Worm (Caenorhabditis elegans) whole organism, mixed stage, embryonic: ENCODE data around the gene C14A4.8.

ENCODE experiments used
- M03D4.4 ChIP-seq: sonication (generic microtip); optimal IDR thresholded peaks from 2 replicates; lab custom pipeline; 2017; ENCODE audit warnings: mild to moderate bottlenecking, missing genetic modification characterization, missing compliant biosample characterization
- bed-3 ChIP-seq: fragments of 200-800 bp; sonication (Bioruptor generic); optimal IDR thresholded peaks from 3 replicates; lab custom pipeline; 2018; ENCODE audit warnings: mild to moderate bottlenecking, missing genetic modification characterization, moderate library complexity, missing compliant biosample characterization
- blmp-1 ChIP-seq: fragments of 150-350 bp; optimal IDR thresholded peaks from 2 replicates; lab custom pipeline; 2014; ENCODE audit warnings: missing biosample characterization, missing genetic modification characterization
- ceh-39 ChIP-seq: fragments of 150-350 bp; optimal IDR thresholded peaks from 2 replicates; lab custom pipeline; 2014; ENCODE audit warnings: missing biosample characterization, missing genetic modification characterization
- ceh-43 ChIP-seq: fragments of 200-800 bp; sonication (Bioruptor generic); optimal IDR thresholded peaks from 2 replicates; lab custom pipeline; 2018; ENCODE audit warnings: mild to moderate bottlenecking, missing genetic modification characterization, moderate library complexity, missing compliant biosample characterization
- ceh-83 ChIP-seq: fragments of 200-800 bp; sonication (Bioruptor generic); optimal IDR thresholded peaks from 2 replicates; lab custom pipeline; 2018; ENCODE audit warnings: mild to moderate bottlenecking, missing genetic modification characterization, missing compliant biosample characterization
- ces-1 ChIP-seq: fragments of 150-350 bp; optimal IDR thresholded peaks from 2 replicates; lab custom pipeline; 2014; ENCODE audit warnings: missing biosample characterization, missing genetic modification reagents, missing genetic modification characterization
- cnd-1 ChIP-seq: fragments of 200-800 bp; sonication (Bioruptor generic); optimal IDR thresholded peaks from 2 replicates; lab custom pipeline; 2018; ENCODE audit warnings: mild to moderate bottlenecking, missing genetic modification characterization, missing compliant biosample characterization
- drap-1 ChIP-seq: fragments of 200-800 bp; sonication (Bioruptor generic); optimal IDR thresholded peaks from 3 replicates; lab custom pipeline; 2018; ENCODE audit warnings: mild to moderate bottlenecking, missing genetic modification characterization, missing compliant biosample characterization
- elt-1 ChIP-seq: sonication (generic microtip); optimal IDR thresholded peaks from 2 replicates; lab custom pipeline; 2017; ENCODE audit warnings: missing genetic modification characterization, mild to moderate bottlenecking, missing compliant biosample characterization, antibody characterized with exemption, moderate library complexity, borderline replicate concordance; ENCODE audit not compliant: insufficient read depth
- elt-3 ChIP-seq: fragments of 150-350 bp; optimal IDR thresholded peaks from 2 replicates; lab custom pipeline; 2014; ENCODE audit warnings: missing biosample characterization, missing genetic modification characterization
- flh-1 ChIP-seq: fragments of 200-800 bp; sonication (Bioruptor generic); optimal IDR thresholded peaks from 2 replicates; lab custom pipeline; 2018; ENCODE audit warnings: mild to moderate bottlenecking, missing genetic modification characterization, moderate library complexity, missing compliant biosample characterization
- ham-2 ChIP-seq: fragments of 200-800 bp; sonication (Bioruptor generic); optimal IDR thresholded peaks from 2 replicates; lab custom pipeline; 2018; ENCODE audit warnings: mild to moderate bottlenecking, missing genetic modification characterization, missing compliant biosample characterization
- hlh-1 ChIP-seq: fragments of 150-350 bp; optimal IDR thresholded peaks from 2 replicates; lab custom pipeline; 2014; ENCODE audit warnings: missing biosample characterization, missing genetic modification reagents, missing genetic modification characterization
- lin-13 ChIP-seq: fragments of 150-350 bp; optimal IDR thresholded peaks from 2 replicates; lab custom pipeline; 2014; ENCODE audit warnings: missing biosample characterization, missing genetic modification characterization
- lin-32 ChIP-seq: fragments of 200-800 bp; sonication (Bioruptor generic); optimal IDR thresholded peaks from 2 replicates; lab custom pipeline; 2018; ENCODE audit warnings: mild to moderate bottlenecking, missing genetic modification characterization, missing compliant biosample characterization
- lsy-2 ChIP-seq: fragments of 150-350 bp; optimal IDR thresholded peaks from 2 replicates; lab custom pipeline; 2014; ENCODE audit warnings: missing biosample characterization, missing genetic modification characterization
- mab-5 ChIP-seq: fragments of 150-350 bp; optimal IDR thresholded peaks from 2 replicates; lab custom pipeline; 2014; ENCODE audit warnings: missing biosample characterization, missing genetic modification characterization
- mep-1 ChIP-seq: fragments of 150-350 bp; optimal IDR thresholded peaks from 2 replicates; lab custom pipeline; 2017; ENCODE audit warnings: missing biosample characterization, missing genetic modification reagents, missing genetic modification characterization, inconsistent platforms
- mls-2 ChIP-seq: sonication (generic microtip); optimal IDR thresholded peaks from 2 replicates; lab custom pipeline; 2016; ENCODE audit warnings: mild to moderate bottlenecking, missing genetic modification characterization, moderate library complexity, missing compliant biosample characterization
- nhr-12 ChIP-seq: fragments of 150-350 bp; optimal IDR thresholded peaks from 2 replicates; lab custom pipeline; 2014; ENCODE audit warnings: missing biosample characterization, missing genetic modification characterization
- nhr-2 ChIP-seq: fragments of 150-350 bp; optimal IDR thresholded peaks from 2 replicates; lab custom pipeline; 2014; ENCODE audit warnings: missing biosample characterization, missing genetic modification characterization
- nhr-237 ChIP-seq: fragments of 150-350 bp; optimal IDR thresholded peaks from 2 replicates; lab custom pipeline; 2014; ENCODE audit warnings: missing biosample characterization, missing genetic modification characterization
- nhr-28 ChIP-seq: fragments of 150-350 bp; optimal IDR thresholded peaks from 2 replicates; lab custom pipeline; 2014; ENCODE audit warnings: missing biosample characterization, missing genetic modification characterization
- nhr-76 ChIP-seq: sonication (generic microtip); optimal IDR thresholded peaks from 2 replicates; lab custom pipeline; 2017; ENCODE audit warnings: missing biosample characterization, missing genetic modification characterization
- pha-4 ChIP-seq: fragments of 150-350 bp; optimal IDR thresholded peaks from 2 replicates; lab custom pipeline; 2018; ENCODE audit warnings: missing biosample characterization, missing genetic modification reagents, missing genetic modification characterization
- sem-2 ChIP-seq: fragments of 200-800 bp; sonication (Bioruptor generic); optimal IDR thresholded peaks from 2 replicates; lab custom pipeline; 2018; ENCODE audit warnings: mild to moderate bottlenecking, missing genetic modification characterization, missing compliant biosample characterization
- snpc-4 ChIP-seq: fragments of 150-350 bp; optimal IDR thresholded peaks from 2 replicates; lab custom pipeline; 2014; ENCODE audit warnings: missing biosample characterization, missing genetic modification characterization
- sptf-1 ChIP-seq: sonication (generic microtip); optimal IDR thresholded peaks from 2 replicates; lab custom pipeline; 2017; ENCODE audit warnings: mild to moderate bottlenecking, missing genetic modification characterization, moderate library complexity, missing compliant biosample characterization
- tbx-8 ChIP-seq: fragments of 200-800 bp; sonication (Bioruptor generic); optimal IDR thresholded peaks from 2 replicates; lab custom pipeline; 2018; ENCODE audit warnings: mild to moderate bottlenecking, missing genetic modification characterization, moderate library complexity, missing compliant biosample characterization
- unc-120 ChIP-seq: sonication (generic microtip); optimal IDR thresholded peaks from 2 replicates; lab custom pipeline; 2017; ENCODE audit warnings: missing genetic modification characterization, missing compliant biosample characterization; ENCODE audit not compliant: poor library complexity, severe bottlenecking
- unc-39 ChIP-seq: fragments of 150-350 bp; optimal IDR thresholded peaks from 2 replicates; lab custom pipeline; 2014; ENCODE audit warnings: missing biosample characterization, missing genetic modification characterization
- unc-62 ChIP-seq: fragments of 150-350 bp; optimal IDR thresholded peaks from 2 replicates; lab custom pipeline; 2014; ENCODE audit warnings: missing biosample characterization, missing genetic modification reagents, missing genetic modification characterization
- zip-8 ChIP-seq: fragments of 150-350 bp; optimal IDR thresholded peaks from 2 replicates; lab custom pipeline; 2014; ENCODE audit warnings: missing biosample characterization, missing genetic modification characterization
- ztf-11 ChIP-seq: fragments of 150-350 bp; optimal IDR thresholded peaks from 2 replicates; lab custom pipeline; 2014; ENCODE audit warnings: missing biosample characterization, missing genetic modification characterization

C14A4.8 gene

DNA sequence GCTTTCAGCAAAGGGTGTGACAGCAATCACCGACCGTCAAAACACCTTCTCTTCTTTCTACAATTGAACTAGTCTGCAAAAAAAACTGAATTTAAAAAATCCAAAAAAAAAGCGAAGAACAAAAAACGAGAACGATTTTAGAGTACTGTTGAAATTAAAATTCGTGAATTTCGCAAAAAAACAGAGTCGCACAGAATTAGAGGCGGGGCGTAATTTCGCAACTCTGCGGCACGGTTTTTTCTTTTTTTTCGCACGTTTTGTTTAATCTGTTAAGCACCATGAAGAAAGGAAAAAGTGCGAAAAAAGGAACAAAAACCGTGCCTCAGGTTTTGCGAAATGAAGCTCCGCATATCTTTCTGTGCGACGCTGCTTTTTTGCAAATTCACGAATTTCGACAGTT is 43.0 kb downstream of the C14A4.8 start, which contains the start of gene mnk-1:
Gene mnk-1 (minus strand): TSS at position 73 of the 400 bp plus-strand sequence.
- TF ChIP-seq ceh-39 (tag; lab: Kevin White, UChicago) (no peak), snpc-4 (tag; lab: Kevin White, UChicago) (no peak), elt-3 (tag; lab: Kevin White, UChicago) (no peak), lsy-2 (tag; lab: Kevin White, UChicago) (no peak), elt-1 (tag; lab: Kevin White, UChicago) (no peak), lin-13 (no peak), sptf-1 (no peak), ham-2 (no peak), nhr-237 (no peak), nhr-2 (tag; lab: Kevin White, UChicago) (no peak), drap-1 (GFP tag; lab: Kevin White, UChicago) (no peak), nhr-12 (tag; lab: Kevin White, UChicago) (no peak), ztf-11 (tag; lab: Kevin White, UChicago) (no peak), ceh-83 (GFP tag; lab: Kevin White, UChicago) (no peak), nhr-28 (no peak), unc-62 (GFP tag; lab: Kevin White, UChicago) (no peak), mab-5 (tag; lab: Kevin White, UChicago) (no peak)

- TF ChIP-seq nhr-2 (tag; lab: Kevin White, UChicago) (peak; percentile 71), bed-3 (GFP tag; lab: Kevin White, UChicago) (no peak), zip-8 (tag; lab: Kevin White, UChicago) (peak; percentile 50), cnd-1 (tag; lab: Kevin White, UChicago) (peak; percentile 40), tbx-8 (GFP tag; lab: Kevin White, UChicago) (no peak), drap-1 (GFP tag; lab: Kevin White, UChicago) (no peak), unc-62 (GFP tag; lab: Kevin White, UChicago) (peak; percentile 5), lin-32 (GFP tag; lab: Kevin White, UChicago) (peak; percentile 82), pha-4 (tag; lab: Kevin White, UChicago) (no peak), unc-120 (tag; lab: Kevin White, UChicago) (no peak), lin-13 (no peak), unc-39 (tag; lab: Kevin White, UChicago) (no peak), flh-1 (GFP tag; lab: Kevin White, UChicago) (no peak), ham-2 (no peak), M03D4.4 (tag; lab: Kevin White, UChicago) (no peak), snpc-4 (tag; lab: Kevin White, UChicago) (no peak)
- TF ChIP-seq, all 35 proteins: peak for 5
Measured at ce11 chrII:10554046-10554399, 43.9 kb downstream of the C14A4.8 start.

DNA sequence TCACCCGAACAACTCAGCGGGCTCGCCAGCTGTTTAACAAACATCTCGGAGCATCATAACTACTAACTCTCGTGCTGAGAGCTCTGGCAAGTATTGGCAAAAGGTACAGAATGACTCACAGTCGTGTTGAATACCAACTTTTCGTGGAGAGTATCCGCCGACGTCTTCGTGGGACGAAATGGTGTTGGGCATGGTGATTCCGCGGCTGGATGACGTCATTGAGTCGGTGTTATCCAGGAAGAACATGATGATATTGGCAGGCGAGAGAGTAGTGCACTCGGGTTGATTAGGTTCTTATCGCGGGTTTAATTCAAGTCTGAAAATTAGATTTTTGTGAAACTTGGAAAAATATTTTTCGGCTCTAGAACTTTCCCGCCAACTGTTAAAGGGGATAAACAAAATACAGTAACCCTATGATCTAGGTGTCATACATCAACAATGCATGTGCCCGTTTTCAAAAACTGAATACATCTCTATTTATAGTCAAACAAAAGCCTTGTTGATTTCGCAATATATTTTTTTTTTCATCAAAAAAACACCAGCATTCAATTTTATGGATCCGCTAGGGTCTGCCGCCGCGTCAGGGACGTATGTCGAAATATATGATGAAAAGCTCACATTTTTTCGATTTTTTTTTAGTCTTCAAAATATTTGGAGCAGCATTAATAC is 44.4 kb downstream of the C14A4.8 start:
- TF ChIP-seq cnd-1 (tag; lab: Kevin White, UChicago) (no peak), ceh-39 (tag; lab: Kevin White, UChicago) (no peak), zip-8 (tag; lab: Kevin White, UChicago) (peak; percentile 9), hlh-1 (tag; lab: Kevin White, UChicago) (peak; percentile 15)

DNA sequence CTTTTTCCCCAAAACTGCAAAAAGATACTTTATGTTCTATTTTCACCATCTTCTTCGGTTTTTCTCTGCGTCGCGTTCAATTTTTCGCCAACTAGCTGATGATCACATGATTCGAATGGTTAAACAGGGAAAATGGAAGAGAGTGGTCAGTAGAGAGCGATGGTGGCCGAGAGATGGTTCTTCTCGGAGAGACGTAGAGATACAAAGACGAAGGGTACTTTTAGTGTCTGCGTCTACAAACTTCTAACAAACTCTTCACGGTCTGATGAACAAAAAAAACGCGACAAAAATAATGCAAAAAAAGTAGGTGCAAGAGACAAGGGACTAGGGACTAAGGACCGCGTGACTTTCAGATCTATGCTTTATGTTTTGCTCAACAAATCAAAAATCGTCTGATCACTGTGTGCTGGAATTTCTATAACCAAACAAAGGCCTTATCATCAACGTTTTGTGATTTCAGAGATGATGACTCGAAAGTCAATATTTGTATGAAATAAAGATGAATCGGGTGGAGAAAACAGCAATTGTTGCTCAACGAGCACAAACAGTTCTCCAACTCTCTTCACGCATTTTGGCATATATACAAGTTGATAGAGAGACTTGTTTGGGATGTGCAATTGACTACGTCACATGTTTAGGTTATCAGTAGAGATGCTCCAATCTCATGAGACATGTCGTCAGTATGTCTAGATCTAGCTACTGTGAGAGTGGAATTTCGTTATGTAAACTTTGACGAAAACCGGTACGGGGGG is 45.8 kb downstream of the C14A4.8 start:
- no peak for TF ChIP-seq ceh-39 (tag; lab: Kevin White, UChicago)
- TF ChIP-seq cnd-1 (tag; lab: Kevin White, UChicago): no peak
- no peak for TF ChIP-seq nhr-12 (tag; lab: Kevin White, UChicago)
- TF ChIP-seq nhr-2 (tag; lab: Kevin White, UChicago): peak; percentile 34
- TF ChIP-seq M03D4.4 (tag; lab: Kevin White, UChicago): no peak
- no peak for TF ChIP-seq sem-2
- TF ChIP-seq zip-8 (tag; lab: Kevin White, UChicago): no peak
- no peak for TF ChIP-seq nhr-76 (tag; lab: Kevin White, UChicago)
- peak; percentile 23 for TF ChIP-seq pha-4 (tag; lab: Kevin White, UChicago)
- no peak for TF ChIP-seq tbx-8 (GFP tag; lab: Kevin White, UChicago)
- TF ChIP-seq lsy-2 (tag; lab: Kevin White, UChicago): peak; percentile 21
- peak; percentile 32 for TF ChIP-seq unc-62 (GFP tag; lab: Kevin White, UChicago)
- TF ChIP-seq mab-5 (tag; lab: Kevin White, UChicago): no peak
- TF ChIP-seq unc-39 (tag; lab: Kevin White, UChicago): no peak
- no peak for TF ChIP-seq ceh-43 (GFP tag; lab: Kevin White, UChicago)
- peak; percentile 41 for TF ChIP-seq ham-2
- TF ChIP-seq flh-1 (GFP tag; lab: Kevin White, UChicago): no peak
- no peak for TF ChIP-seq drap-1 (GFP tag; lab: Kevin White, UChicago)
- peak; percentile 49 for TF ChIP-seq hlh-1 (tag; lab: Kevin White, UChicago)
- no peak for TF ChIP-seq elt-3 (tag; lab: Kevin White, UChicago)
- no peak for TF ChIP-seq lin-13
- no peak for TF ChIP-seq nhr-28
- TF ChIP-seq nhr-237: peak; percentile 73
- no peak for TF ChIP-seq lin-32 (GFP tag; lab: Kevin White, UChicago)
- no peak for TF ChIP-seq ztf-11 (tag; lab: Kevin White, UChicago)
- no peak for TF ChIP-seq snpc-4 (tag; lab: Kevin White, UChicago)
- TF ChIP-seq sptf-1: no peak
- TF ChIP-seq ces-1: peak; percentile 75
- TF ChIP-seq elt-1 (tag; lab: Kevin White, UChicago): peak; percentile 44
- TF ChIP-seq mep-1 (tag; lab: Kevin White, UChicago): peak; percentile 59
- TF ChIP-seq mls-2 (tag; lab: Kevin White, UChicago): peak; percentile 9
- no peak for TF ChIP-seq ceh-83 (GFP tag; lab: Kevin White, UChicago)
- TF ChIP-seq blmp-1: peak; percentile 34
- no peak for TF ChIP-seq bed-3 (GFP tag; lab: Kevin White, UChicago)
- peak; percentile 71 for TF ChIP-seq unc-120 (tag; lab: Kevin White, UChicago)
